Worm (Caenorhabditis elegans): ENCODE data around the gene C46A5.1.

DNA sequence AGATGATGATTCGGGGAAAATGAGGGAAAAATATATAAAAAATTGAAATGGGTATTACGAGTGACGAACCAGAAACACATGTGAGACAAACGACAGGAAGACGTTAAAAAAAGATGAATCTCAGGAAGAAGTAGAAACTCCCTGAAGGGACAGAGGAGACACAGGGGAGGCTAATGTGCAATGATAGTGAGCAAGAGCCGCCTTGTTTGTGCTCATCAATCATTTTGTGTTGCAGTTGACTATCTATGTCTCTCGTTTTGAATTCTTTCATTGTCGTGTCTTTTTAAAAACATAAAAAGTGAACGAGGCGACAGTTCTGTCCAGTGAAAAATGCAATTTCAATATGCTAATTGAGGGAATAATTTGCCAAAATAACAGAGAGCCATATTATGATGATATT is 38.8 kb upstream of the C46A5.1 start:
- no peak for TF ChIP-seq fkh-10 (GFP tag; optimal IDR thresholded peaks at IDR 0.05)
- TF ChIP-seq unc-62 (GFP tag; optimal IDR thresholded peaks at IDR 0.05), result no peak
- TF ChIP-seq ZK546.5 (tag; optimal IDR thresholded peaks at IDR 0.05), result no peak
- no peak for TF ChIP-seq nhr-25 (tag; optimal IDR thresholded peaks at IDR 0.05)
- TF ChIP-seq elt-1 (tag; optimal IDR thresholded peaks at IDR 0.05), result no peak
- no peak for TF ChIP-seq egl-27 (tag; optimal IDR thresholded peaks at IDR 0.05)
- TF ChIP-seq mdl-1 (tag; optimal IDR thresholded peaks at IDR 0.05), result no peak
- TF ChIP-seq nhr-76 (tag; optimal IDR thresholded peaks at IDR 0.05), result no peak
- no peak for TF ChIP-seq ztf-11 (tag; optimal IDR thresholded peaks at IDR 0.05)
- TF ChIP-seq pha-4 (tag; optimal IDR thresholded peaks at IDR 0.05), result no peak
- TF ChIP-seq ztf-4 (tag; optimal IDR thresholded peaks at IDR 0.05), result no peak
- no peak for TF ChIP-seq lin-15B (tag; optimal IDR thresholded peaks at IDR 0.05)
